Worm (Caenorhabditis elegans): ENCODE data around the gene Y45G5AM.7.

Gene Y45G5AM.7

ce11 chrV:4160086-4160485 is 10.0 kb downstream of the Y45G5AM.7 start, which contains the start of gene Y45G5AM.5:
TSS of gene Y45G5AM.5 (plus strand) at chrV:4160386.
- TF ChIP-seq daf-8 (GFP tag; IDR thresholded peaks at IDR 0.05) (no peak), zag-1 (tag; optimal IDR thresholded peaks at IDR 0.05) (no peak), lin-38 (GFP tag; IDR thresholded peaks at IDR 0.05) (no peak), unc-62 (GFP tag; optimal IDR thresholded peaks at IDR 0.05 in 1 of 2) (peak in 1 of 2 experiments; percentile 27), unc-62 (tag; optimal IDR thresholded peaks at IDR 0.05) (no peak)

- no peak for TF ChIP-seq sdz-12 (GFP tag; optimal IDR thresholded peaks at IDR 0.05)
- no peak for TF ChIP-seq php-3 (GFP tag; IDR thresholded peaks at IDR 0.05)
- TF ChIP-seq ztf-7 (tag; optimal IDR thresholded peaks at IDR 0.05), result no peak
- no peak for TF ChIP-seq lin-13 (GFP tag; optimal IDR thresholded peaks at IDR 0.05)
- TF ChIP-seq lim-7 (GFP tag; IDR thresholded peaks at IDR 0.05), result no peak
- no peak for TF ChIP-seq pqm-1 (tag; optimal IDR thresholded peaks at IDR 0.05)
- TF ChIP-seq nhr-237 (tag; optimal IDR thresholded peaks at IDR 0.05), result no peak
- TF ChIP-seq ceh-82 (tag; optimal IDR thresholded peaks at IDR 0.05), result no peak
- TF ChIP-seq nhr-28 (tag; optimal IDR thresholded peaks at IDR 0.05), result peak; percentile 32
- TF ChIP-seq nhr-11 (tag; optimal IDR thresholded peaks at IDR 0.05), result peak; percentile 20
- TF ChIP-seq tag-97 (GFP tag; IDR thresholded peaks at IDR 0.05), result no peak
- TF ChIP-seq ceh-20 (GFP tag; IDR thresholded peaks at IDR 0.05), result no peak
- TF ChIP-seq pha-4 (GFP tag; IDR thresholded peaks at IDR 0.05), result no peak
- no peak for TF ChIP-seq pha-4 (tag; optimal IDR thresholded peaks at IDR 0.05)
- no peak for TF ChIP-seq unc-39 (tag; optimal IDR thresholded peaks at IDR 0.05)
- no peak for TF ChIP-seq mes-2 (tag; optimal IDR thresholded peaks at IDR 0.05; ENCODE audit: poor library complexity, severe bottlenecking)
- TF ChIP-seq nhr-6 (tag; optimal IDR thresholded peaks at IDR 0.05), result no peak
- TF ChIP-seq mxl-3 (GFP tag; optimal IDR thresholded peaks at IDR 0.05), result peak; percentile 13
- no peak for TF ChIP-seq F37D6.2 (tag; optimal IDR thresholded peaks at IDR 0.05)
- no peak for TF ChIP-seq dmd-9 (GFP tag; IDR thresholded peaks at IDR 0.05)
- TF ChIP-seq T26A8.4 (GFP tag; IDR thresholded peaks at IDR 0.05), result no peak
- no peak for TF ChIP-seq lsy-2 (tag; optimal IDR thresholded peaks at IDR 0.05)
- TF ChIP-seq unc-62 (GFP tag; optimal IDR thresholded peaks at IDR 0.05 in 1 of 2), result peak in 1 of 2 experiments; percentile 72
- no peak for TF ChIP-seq unc-62 (tag; optimal IDR thresholded peaks at IDR 0.05)
- no peak for TF ChIP-seq nhr-41 (GFP tag; IDR thresholded peaks at IDR 0.05)
- no peak for TF ChIP-seq zfp-3 (GFP tag; conservative IDR thresholded peaks at IDR 0.05)
- TF ChIP-seq nhr-76 (tag; optimal IDR thresholded peaks at IDR 0.05), result no peak
- TF ChIP-seq dpl-1 (GFP tag; optimal IDR thresholded peaks at IDR 0.05), result no peak
- TF ChIP-seq ama-1 (optimal IDR thresholded peaks at IDR 0.05), result no peak
- no peak for TF ChIP-seq mdt-29 (GFP tag; IDR thresholded peaks at IDR 0.05)
- peak; percentile 46 for TF ChIP-seq hlh-11 (tag; optimal IDR thresholded peaks at IDR 0.05)
- TF ChIP-seq aly-2 (tag; optimal IDR thresholded peaks at IDR 0.05), result no peak
- peak in 1 of 2 experiments; percentile 40 for TF ChIP-seq daf-16 (GFP tag; optimal IDR thresholded peaks at IDR 0.05)
- TF ChIP-seq daf-16 (tag; optimal IDR thresholded peaks at IDR 0.05), result no peak
Measured at ce11 chrV:4157291-4157690, 12.7 kb downstream of the Y45G5AM.7 start.

- TF ChIP-seq lin-13 (GFP tag; optimal IDR thresholded peaks at IDR 0.05), result no peak
- no peak for TF ChIP-seq skn-1 (tag; optimal IDR thresholded peaks at IDR 0.05)
- no peak for TF ChIP-seq hlh-11 (tag; optimal IDR thresholded peaks at IDR 0.05)
- no peak for TF ChIP-seq nhr-41 (GFP tag; IDR thresholded peaks at IDR 0.05)
- TF ChIP-seq ztf-7 (tag; optimal IDR thresholded peaks at IDR 0.05), result no peak
- TF ChIP-seq Y5F2A.4 (GFP tag; optimal IDR thresholded peaks at IDR 0.05), result no peak
- no peak for TF ChIP-seq dve-1 (tag; optimal IDR thresholded peaks at IDR 0.05; ENCODE audit: insufficient read depth)
- TF ChIP-seq hlh-30 (tag; optimal IDR thresholded peaks at IDR 0.05; ENCODE audit: insufficient read depth), result no peak
- TF ChIP-seq nhr-76 (tag; optimal IDR thresholded peaks at IDR 0.05), result no peak
- no peak for TF ChIP-seq ces-1 (GFP tag; optimal IDR thresholded peaks at IDR 0.05)
- no peak for TF ChIP-seq ztf-11 (tag; optimal IDR thresholded peaks at IDR 0.05)
Measured at ce11 chrV:4152200-4152599, 17.8 kb downstream of the Y45G5AM.7 start, which contains the start of gene Y45G5AM.6. TSS of gene Y45G5AM.6 (minus strand) at chrV:4152300.
